Fruit fly (Drosophila melanogaster): ENCODE results near the gene CG12811.
A peak's percentile ranks its signal among the peaks of the same experiment; 100 is the strongest.

CG12811 gene

DNA sequence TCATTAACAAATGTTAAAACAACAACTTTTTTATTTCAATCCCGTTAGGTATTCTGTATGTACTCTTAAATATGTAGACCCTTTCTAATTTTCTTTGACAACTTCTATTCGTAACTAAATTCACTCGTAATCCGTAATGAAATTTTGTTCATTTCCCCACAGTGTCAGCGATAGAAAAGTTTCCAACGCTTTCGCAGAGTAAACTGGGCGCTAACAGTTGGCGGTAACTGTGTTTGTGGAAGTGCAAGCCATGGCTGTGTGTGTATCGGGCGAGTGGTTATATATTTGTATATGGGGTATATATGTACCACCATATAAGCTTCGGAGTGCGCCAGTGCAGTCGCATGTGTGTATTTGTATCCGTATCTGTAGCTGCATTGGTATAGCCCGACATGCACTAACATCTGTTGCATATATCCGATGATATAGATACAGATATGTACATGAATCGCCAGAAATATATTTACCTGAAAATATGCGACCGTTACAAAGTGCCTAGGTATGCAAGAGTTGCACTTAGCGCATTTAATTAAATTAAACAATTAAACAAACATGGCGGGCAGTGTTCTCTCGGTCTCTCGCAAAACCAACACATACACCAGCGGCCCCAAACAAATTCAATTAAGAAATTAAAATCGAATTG is 33.0 kb upstream of the CG12811 start:
- TF ChIP-seq CTCF (optimal IDR thresholded peaks at IDR 0.05) (no peak), CG8478 (optimal IDR thresholded peaks at IDR 0.05) (no peak)

DNA sequence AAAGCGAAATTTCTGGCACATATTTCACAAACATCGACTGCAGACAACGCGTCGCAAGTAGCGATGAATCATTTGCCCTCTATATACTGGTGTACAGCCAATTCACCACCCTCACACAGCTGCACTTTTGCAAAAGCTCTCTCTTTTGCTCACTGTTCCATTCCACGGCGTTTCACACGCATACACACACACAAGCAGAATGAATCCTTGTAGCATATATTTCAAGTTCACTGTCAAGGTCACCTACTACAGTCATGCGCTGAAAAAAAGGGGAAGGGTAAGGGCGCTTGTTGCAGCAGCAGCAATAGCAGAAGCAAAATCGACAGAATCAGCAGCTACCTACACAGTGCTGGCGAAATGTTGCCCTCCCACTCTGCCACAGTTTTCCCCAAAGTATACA is 32.1 kb upstream of the CG12811 start:
- TF ChIP-seq CG8478 (optimal IDR thresholded peaks at IDR 0.05) (no peak), CTCF (optimal IDR thresholded peaks at IDR 0.05) (no peak)

DNA sequence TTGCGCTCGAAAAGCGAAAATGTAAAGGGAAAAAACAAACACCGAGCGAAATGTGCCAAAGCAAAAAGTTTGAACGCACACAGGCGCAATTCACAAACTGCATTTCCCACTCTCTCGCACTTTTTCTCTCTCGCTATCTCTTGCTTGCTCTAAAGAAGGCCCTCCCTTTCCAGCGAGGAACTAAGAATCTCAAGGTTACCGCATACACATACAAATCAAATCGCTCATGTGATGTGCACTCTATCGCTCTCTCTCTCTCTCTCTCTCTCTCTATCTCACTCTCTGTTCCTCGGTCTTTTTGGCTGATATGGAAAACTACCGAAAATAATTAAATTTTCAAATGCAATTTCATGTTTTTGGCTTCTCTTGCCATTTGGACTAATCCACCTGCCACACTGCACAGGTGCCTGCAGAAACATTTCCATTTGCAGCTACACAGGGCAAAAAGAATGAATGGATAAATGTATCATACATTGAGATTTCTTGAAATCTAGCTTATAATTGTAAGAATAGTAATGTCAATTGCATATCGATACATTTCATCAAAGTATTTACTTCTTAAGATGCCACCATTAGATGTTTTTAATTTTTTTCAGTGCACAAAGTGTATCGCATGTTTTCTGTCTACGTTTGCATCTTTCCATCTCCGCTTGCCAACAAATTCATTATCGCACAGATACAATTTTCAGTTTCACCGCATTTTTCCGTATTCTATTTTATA is 30.8 kb upstream of the CG12811 start:
- TF ChIP-seq CG8478 (optimal IDR thresholded peaks at IDR 0.05) (no peak), CTCF (optimal IDR thresholded peaks at IDR 0.05) (no peak)

DNA sequence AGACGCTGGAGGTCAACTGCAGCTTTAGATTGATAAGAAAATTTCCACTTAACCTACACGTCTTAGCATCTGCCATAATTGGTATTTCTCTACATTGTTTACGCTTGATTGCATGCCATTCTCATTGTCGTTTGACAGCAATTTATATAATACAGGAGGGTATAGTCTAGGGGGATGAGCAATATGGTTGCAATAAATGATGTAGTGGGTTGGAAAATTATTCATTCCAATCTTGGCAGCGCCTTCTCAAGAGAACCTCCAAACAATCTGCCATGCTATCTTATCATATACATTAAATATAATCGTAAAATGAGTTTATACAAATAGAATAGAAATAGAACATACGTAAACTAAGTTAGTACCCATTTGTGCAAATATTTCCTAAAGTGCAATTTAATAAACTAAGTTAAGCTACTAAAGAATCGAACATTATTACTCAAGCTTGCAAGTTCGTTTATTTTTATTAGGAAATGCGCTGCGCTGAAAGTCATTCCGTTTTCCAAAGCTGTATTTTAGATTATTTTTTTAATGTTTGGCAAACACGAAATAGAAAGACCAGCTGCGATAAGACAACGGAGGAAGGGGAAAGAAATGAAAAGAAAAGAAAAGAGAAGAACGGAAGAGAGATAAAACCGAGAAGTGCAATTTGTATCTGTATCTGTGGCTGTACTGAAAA is 30.0 kb upstream of the CG12811 start:
- TF ChIP-seq CG8478 (optimal IDR thresholded peaks at IDR 0.05) (no peak), CTCF (optimal IDR thresholded peaks at IDR 0.05) (no peak)

DNA sequence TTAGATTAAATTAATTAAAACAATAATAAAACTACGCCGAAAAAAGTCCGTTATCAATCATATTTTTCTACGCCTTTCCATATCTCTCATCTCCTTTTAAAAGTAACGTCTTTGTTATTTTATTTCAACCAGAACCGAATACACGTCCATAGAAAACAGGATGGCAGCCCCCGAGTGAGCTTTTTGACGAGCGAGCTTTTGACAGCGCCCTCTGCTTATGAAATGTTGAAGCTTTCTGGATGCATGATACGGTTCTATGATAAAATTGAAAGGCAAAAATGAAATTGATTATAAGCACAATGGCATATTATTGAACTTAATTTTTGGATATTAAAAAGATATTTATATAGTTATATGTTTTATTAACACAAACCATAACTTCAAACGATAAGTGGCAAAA is 28.1 kb upstream of the CG12811 start:
- TF ChIP-seq CTCF (optimal IDR thresholded peaks at IDR 0.05) (peak in 1 of 2 experiments; percentile 54), CG8478 (optimal IDR thresholded peaks at IDR 0.05) (no peak)

DNA sequence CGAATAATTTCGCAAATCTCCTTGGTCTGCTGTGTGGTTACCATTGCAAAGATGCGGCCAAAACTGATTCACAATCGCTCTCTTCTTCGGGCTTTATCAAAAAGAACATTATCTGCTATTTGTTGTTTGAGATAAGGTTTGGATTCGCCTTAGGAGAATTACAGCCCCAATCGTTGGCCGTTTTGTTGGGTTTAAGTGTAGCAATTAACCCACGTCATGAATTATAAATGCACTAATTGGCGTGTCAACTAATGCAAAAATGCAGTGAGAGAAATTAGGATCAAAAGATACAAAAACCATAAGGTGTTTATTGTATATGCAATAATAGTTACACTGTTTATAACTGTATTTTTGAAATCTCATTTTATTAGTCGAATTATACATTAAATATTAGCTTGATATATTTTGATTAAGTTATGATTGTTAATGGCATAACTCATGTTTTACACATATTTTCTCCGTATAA is 26.8 kb upstream of the CG12811 start, which contains the start of gene Alp13:
Alp13 (minus strand) TSS at position 51 of the 466 bp plus-strand sequence.
- TF ChIP-seq CTCF (optimal IDR thresholded peaks at IDR 0.05) (no peak), CG8478 (optimal IDR thresholded peaks at IDR 0.05) (no peak)

DNA sequence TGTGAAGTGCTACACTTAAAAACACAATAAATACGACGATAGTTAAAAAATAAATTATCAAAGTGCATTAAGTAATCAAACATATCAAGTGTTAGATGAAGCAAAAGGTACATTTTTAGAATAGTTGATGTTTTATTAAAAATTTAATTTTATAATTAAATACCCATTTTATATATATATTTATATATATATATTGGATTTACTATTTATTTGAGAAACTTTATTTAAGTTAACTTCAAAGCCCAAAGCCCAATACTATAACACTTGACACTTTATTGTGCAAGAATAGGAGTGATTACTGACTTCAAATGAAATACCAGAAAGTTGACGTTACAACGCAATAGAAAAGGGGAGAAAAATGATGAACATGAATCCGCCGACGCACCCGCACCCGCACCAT is 22.2 kb upstream of the CG12811 start, which contains the start of gene nerfin-2:
nerfin-2 (plus strand) TSS at position 301 of the 400 bp plus-strand sequence.
- TF ChIP-seq CTCF (optimal IDR thresholded peaks at IDR 0.05): no peak
- no peak for TF ChIP-seq CG8478 (optimal IDR thresholded peaks at IDR 0.05)

DNA sequence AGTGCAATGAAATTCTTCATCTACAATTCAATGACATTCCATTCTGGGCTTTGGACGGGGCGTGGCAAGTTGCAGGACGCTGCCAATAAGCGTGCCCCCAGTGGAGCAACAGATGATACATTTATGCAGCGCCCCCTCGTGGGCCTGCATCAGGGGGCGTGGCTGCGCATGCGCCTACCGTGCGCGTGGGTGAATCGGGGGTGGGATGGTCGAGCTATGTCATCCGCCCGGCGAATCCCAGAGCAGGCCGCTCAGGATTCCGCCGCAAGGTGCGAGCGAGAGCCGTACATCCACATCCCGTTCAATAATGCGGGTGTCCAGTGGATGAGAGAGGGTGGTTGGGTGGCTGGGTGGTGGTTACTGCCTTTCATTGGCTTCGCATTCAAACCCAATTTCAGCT is 21.6 kb upstream of the CG12811 start:
- TF ChIP-seq CTCF (optimal IDR thresholded peaks at IDR 0.05): no peak

DNA sequence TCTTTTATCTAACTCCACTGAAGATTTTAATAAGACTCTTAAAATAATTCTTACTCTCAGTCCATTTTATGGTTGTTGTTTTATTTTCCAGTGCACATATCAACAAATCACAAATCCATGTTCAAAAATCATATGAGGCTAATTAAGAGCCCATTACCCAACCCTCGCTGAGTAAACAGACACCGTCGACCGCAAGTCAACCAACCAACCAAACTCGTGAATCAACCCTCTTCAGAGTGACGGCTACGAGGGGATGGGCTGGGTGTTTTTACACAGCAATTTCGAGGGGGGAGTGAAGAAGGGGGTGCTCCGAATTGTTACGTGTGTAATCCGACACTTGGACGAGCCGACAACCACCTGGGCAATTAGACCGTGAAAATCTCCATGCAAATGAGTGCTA is 20.2 kb upstream of the CG12811 start:
- TF ChIP-seq CTCF (optimal IDR thresholded peaks at IDR 0.05): no peak
- no peak for TF ChIP-seq CG8478 (optimal IDR thresholded peaks at IDR 0.05)

DNA sequence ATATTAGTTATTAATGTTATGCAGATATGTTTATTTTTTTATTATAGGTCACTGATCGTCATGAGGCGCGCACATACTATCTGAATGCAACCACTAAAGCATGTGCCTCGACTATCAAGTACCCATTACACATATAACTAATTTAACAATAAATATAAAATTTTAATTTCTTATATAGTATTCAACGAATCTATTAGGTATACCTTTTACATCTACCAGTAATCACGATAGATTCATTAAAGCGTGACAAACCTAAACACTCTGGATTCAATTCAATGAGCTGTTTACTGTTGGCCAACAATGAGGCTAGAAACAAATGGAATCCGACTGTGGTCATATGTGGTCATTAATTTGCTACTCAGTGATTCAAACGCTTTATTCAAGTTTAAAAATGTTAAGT is 19.0 kb upstream of the CG12811 start, which contains the start of gene CG33784:
CG33784 (plus strand) TSS at position 301 of the 400 bp plus-strand sequence.
- TF ChIP-seq CG8478 (optimal IDR thresholded peaks at IDR 0.05) (no peak), CTCF (optimal IDR thresholded peaks at IDR 0.05) (no peak)

DNA sequence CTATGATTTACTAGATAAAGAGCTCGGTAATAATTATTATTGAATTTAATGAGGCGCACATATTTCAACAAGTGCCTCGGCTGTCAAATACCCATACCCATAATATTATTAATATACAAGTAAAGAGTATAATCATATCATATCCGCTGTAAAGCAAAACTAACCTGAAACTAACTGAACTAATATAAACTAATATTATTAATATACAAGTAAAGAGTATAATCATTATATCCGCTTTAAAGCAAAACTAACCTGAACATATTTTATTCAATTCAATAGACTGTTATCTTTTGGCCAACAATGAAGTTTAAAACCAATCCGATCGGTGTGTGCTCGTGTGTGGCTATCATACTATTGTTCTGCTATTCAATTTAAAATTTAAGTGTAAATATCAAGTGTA is 17.9 kb upstream of the CG12811 start, which contains the start of gene CG33783:
CG33783 (plus strand) TSS at position 301 of the 400 bp plus-strand sequence.
- no peak for TF ChIP-seq CTCF (optimal IDR thresholded peaks at IDR 0.05)
- no peak for TF ChIP-seq CG8478 (optimal IDR thresholded peaks at IDR 0.05)

DNA sequence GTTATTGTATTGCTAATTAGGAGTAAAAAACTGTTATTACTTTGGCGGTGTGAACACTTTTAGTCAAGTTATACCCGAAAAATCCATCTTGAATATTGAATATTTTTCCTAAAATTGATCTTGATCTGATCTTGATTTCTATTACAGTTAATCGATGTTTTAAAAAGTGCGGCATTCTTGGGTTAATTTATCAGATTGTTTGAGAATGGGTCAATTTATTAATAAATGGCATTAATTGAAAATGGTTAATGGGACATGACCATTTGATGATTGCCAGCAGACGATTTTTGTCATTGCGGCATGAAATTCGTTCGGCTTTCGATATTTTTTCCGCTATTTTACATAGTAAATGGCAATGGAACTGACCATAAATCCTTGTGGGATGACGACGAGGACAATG is 15.1 kb upstream of the CG12811 start, which contains the start of gene CG33631:
CG33631 (plus strand) TSS at position 301 of the 400 bp plus-strand sequence.
- TF ChIP-seq CG8478 (optimal IDR thresholded peaks at IDR 0.05) (no peak), CTCF (optimal IDR thresholded peaks at IDR 0.05) (no peak)

DNA sequence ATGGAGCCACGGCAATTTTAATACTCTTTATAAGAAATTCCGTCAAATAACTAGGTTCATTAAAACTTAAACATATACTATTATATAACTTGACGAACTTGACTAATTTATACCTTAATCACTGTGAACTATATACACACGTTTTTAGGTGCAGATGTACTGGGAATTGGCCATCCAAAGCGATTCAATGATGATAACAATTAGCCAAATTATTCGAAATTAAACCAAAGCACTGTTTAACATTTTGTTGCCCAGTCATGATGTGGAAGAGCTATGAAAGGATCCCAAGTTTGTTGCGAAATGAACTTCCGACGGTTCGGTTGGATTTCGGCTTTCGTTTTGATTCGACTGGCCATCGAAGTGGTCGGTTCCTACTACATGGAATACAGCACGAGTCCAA is 13.7 kb upstream of the CG12811 start, which contains the start of gene CG33630:
CG33630 (plus strand) TSS at position 301 of the 400 bp plus-strand sequence.
- no peak for TF ChIP-seq CG8478 (optimal IDR thresholded peaks at IDR 0.05)
- TF ChIP-seq CTCF (optimal IDR thresholded peaks at IDR 0.05): no peak

DNA sequence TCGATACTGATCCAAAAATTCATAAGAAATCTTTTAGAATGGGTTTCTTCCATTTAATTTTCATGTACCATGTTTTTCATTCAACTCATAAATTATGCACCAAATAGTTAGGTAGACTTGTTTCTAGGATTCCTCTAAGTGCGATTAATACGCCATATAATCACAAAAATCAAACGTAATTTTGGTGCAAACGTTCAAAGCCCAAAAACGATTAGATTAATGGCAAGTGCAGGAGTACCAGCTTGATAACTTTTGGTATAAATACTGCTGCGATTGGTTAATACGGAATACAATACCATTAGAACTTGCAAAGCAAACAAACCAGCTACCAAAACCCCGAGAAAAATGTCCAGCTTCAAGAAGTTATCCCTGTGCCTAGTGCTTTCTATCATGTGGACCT is 11.4 kb upstream of the CG12811 start, which contains the start of gene Npc2c:
Npc2c (plus strand) TSS at position 301 of the 400 bp plus-strand sequence.
- TF ChIP-seq CG8478 (optimal IDR thresholded peaks at IDR 0.05) (no peak), CTCF (optimal IDR thresholded peaks at IDR 0.05) (no peak)

DNA sequence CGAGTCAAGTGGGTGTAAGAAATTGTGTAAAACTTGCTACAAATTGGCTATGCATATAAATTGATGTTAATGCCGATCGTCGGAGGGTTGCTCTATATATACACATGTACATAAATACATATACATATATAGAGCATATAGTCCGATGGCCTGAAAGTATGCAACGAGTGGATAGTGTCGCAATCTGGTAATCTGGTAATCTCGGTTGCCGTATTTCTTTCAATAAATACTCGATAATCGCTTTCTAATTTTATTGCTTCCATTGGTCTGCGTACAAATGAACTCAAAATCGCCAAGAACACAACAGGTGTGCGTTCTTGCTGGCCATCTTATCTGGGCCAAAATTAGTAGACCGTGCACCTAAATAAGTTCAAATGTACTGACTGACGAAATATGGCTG is 10.8 kb upstream of the CG12811 start:
- TF ChIP-seq CTCF (optimal IDR thresholded peaks at IDR 0.05) (no peak), CG8478 (optimal IDR thresholded peaks at IDR 0.05) (no peak)
